Worm (Caenorhabditis elegans) whole organism, young adult: Measurements from ENCODE around the gene C33A12.19.

Experiments
- B0336.3 ChIP-seq: fragments of 200-800 bp; sonication (Bioruptor generic); IDR thresholded peaks from 2 replicates; pipeline ENCODE4 v1.3.6; 2022; ENCODE audit warnings: missing genetic modification characterization, missing compliant biosample characterization
- C06A6.2 ChIP-seq: fragments of 200-800 bp; sonication (Bioruptor generic); conservative IDR thresholded peaks from 2 replicates; pipeline ENCODE4 v1.3.6; 2022; ENCODE audit warnings: missing genetic modification characterization, missing compliant biosample characterization
- F39B2.1 ChIP-seq: fragments of 200-800 bp; sonication (Bioruptor generic); IDR thresholded peaks from 2 replicates; pipeline ENCODE4 v1.3.6; 2022; ENCODE audit warnings: missing genetic modification reagents, missing genetic modification characterization, missing compliant biosample characterization
- F55B11.4 ChIP-seq: sonication (generic microtip); optimal IDR thresholded peaks from 2 replicates; lab custom pipeline; 2016; ENCODE audit warnings: missing compliant biosample characterization, missing genetic modification characterization, borderline replicate concordance; ENCODE audit not compliant: insufficient read depth
- T07F8.4 ChIP-seq: sonication (generic microtip); optimal IDR thresholded peaks from 2 replicates; lab custom pipeline; 2016; ENCODE audit warnings: mild to moderate bottlenecking, missing genetic modification characterization, moderate library complexity, missing compliant biosample characterization
- Y53F4B.3 ChIP-seq: fragments of 200-800 bp; sonication (Bioruptor generic); IDR thresholded peaks from 2 replicates; pipeline ENCODE4 v1.3.6; 2022; ENCODE audit warnings: missing genetic modification reagents, missing genetic modification characterization, missing compliant biosample characterization
- Y56A3A.18 ChIP-seq: fragments of 200-800 bp; sonication (Bioruptor generic); IDR thresholded peaks from 2 replicates; pipeline ENCODE4 v1.3.6; 2022; ENCODE audit warnings: missing genetic modification reagents, missing genetic modification characterization, missing compliant biosample characterization
- Y79H2A.3 ChIP-seq: fragments of 200-800 bp; sonication (Bioruptor generic); conservative IDR thresholded peaks from 2 replicates; pipeline ENCODE4 v1.3.6; 2022; ENCODE audit warnings: missing genetic modification reagents, missing genetic modification characterization, missing compliant biosample characterization
- Y95B8A.8 ChIP-seq: fragments of 200-800 bp; sonication (Bioruptor generic); IDR thresholded peaks from 2 replicates; pipeline ENCODE4 v1.3.6; 2022; ENCODE audit warnings: missing genetic modification reagents, missing genetic modification characterization, missing compliant biosample characterization
- ZK185.1 ChIP-seq: sonication (generic microtip); optimal IDR thresholded peaks from 2 replicates; lab custom pipeline; 2016; ENCODE audit warnings: mild to moderate bottlenecking, missing genetic modification characterization, missing compliant biosample characterization; ENCODE audit not compliant: poor library complexity, severe bottlenecking
- ama-1 ChIP-seq, 3 experiments: fragments of 150-350 bp in 1 of 3; sonication (generic microtip) in 2 of 3; optimal IDR thresholded peaks; 2 replicates each; lab custom pipeline; 2014 to 2018; ENCODE audit warnings: missing biosample characterization in 2 of 3, missing genetic modification characterization in 2 of 3, missing genetic modification reagents in 2 of 3
- aptf-3 ChIP-seq: fragments of 200-800 bp; sonication (Bioruptor generic); IDR thresholded peaks from 2 replicates; pipeline ENCODE4 v1.3.6; 2022; ENCODE audit warnings: missing genetic modification characterization, missing compliant biosample characterization
- bed-1 ChIP-seq: fragments of 200-800 bp; sonication (Bioruptor generic); IDR thresholded peaks from 2 replicates; pipeline ENCODE4 v1.3.6; 2022; ENCODE audit warnings: missing genetic modification reagents, missing genetic modification characterization, missing compliant biosample characterization
- bed-2 ChIP-seq: fragments of 200-800 bp; sonication (Bioruptor generic); IDR thresholded peaks from 2 replicates; pipeline ENCODE4 v1.3.6; 2022; ENCODE audit warnings: missing genetic modification reagents, missing genetic modification characterization, missing compliant biosample characterization
- cebp-2 ChIP-seq: fragments of 200-800 bp; sonication (Bioruptor generic); IDR thresholded peaks from 2 replicates; pipeline ENCODE4 v1.3.6; 2022; ENCODE audit warnings: missing genetic modification characterization, missing compliant biosample characterization
- ceh-91 ChIP-seq: fragments of 200-800 bp; sonication (Bioruptor generic); IDR thresholded peaks from 2 replicates; pipeline ENCODE4 v1.3.6; 2022; ENCODE audit warnings: missing genetic modification reagents, missing genetic modification characterization, missing compliant biosample characterization
- die-1 ChIP-seq: sonication (generic microtip); optimal IDR thresholded peaks from 2 replicates; lab custom pipeline; 2016; ENCODE audit warnings: missing genotype, mild to moderate bottlenecking, missing genetic modification characterization, missing compliant biosample characterization
- egl-18 ChIP-seq: fragments of 200-800 bp; sonication (Bioruptor generic); IDR thresholded peaks from 2 replicates; pipeline ENCODE4 v1.3.6; 2022; ENCODE audit warnings: missing genetic modification reagents, missing genetic modification characterization, missing compliant biosample characterization
- ekl-4 ChIP-seq: fragments of 200-800 bp; sonication (Bioruptor generic); IDR thresholded peaks from 2 replicates; pipeline ENCODE4 v1.3.6; 2022; ENCODE audit warnings: missing genetic modification reagents, missing genetic modification characterization, missing compliant biosample characterization
- fkh-3 ChIP-seq: sonication (generic microtip); optimal IDR thresholded peaks from 2 replicates; lab custom pipeline; 2016; ENCODE audit warnings: mild to moderate bottlenecking, missing genetic modification characterization, missing compliant biosample characterization
- hmg-20 ChIP-seq: fragments of 200-800 bp; sonication (Bioruptor generic); IDR thresholded peaks from 2 replicates; pipeline ENCODE4 v1.3.6; 2022; ENCODE audit warnings: missing genetic modification reagents, missing genetic modification characterization, missing compliant biosample characterization
- hsf-1 ChIP-seq: fragments of 200-800 bp; sonication (Bioruptor generic); IDR thresholded peaks from 2 replicates; pipeline ENCODE4 v1.3.6; 2022; ENCODE audit warnings: missing genetic modification reagents, missing genetic modification characterization, missing compliant biosample characterization
- let-607 ChIP-seq, 2 experiments: fragments of 200-800 bp in 1 of 2; sonication (Bioruptor generic) in 1 of 2; sonication (generic microtip) in 1 of 2; optimal IDR thresholded peaks; 2 replicates each; lab custom pipeline; 2016 to 2018; ENCODE audit warnings: mild to moderate bottlenecking in 2 of 2, missing compliant biosample characterization in 2 of 2, missing genetic modification characterization in 2 of 2, moderate library complexity in 2 of 2, missing genotype in 1 of 2
- lin-35 ChIP-seq, 3 experiments: fragments of 150-350 bp in 2 of 3; sonication (generic microtip) in 1 of 3; optimal IDR thresholded peaks; 2 replicates each; lab custom pipeline; 2014 to 2018; ENCODE audit warnings: missing biosample characterization in 3 of 3, missing genetic modification characterization in 3 of 3, missing genetic modification reagents in 3 of 3
- lin-54 ChIP-seq: fragments of 200-800 bp; sonication (Bioruptor generic); optimal IDR thresholded peaks from 2 replicates; lab custom pipeline; 2018; ENCODE audit warnings: mild to moderate bottlenecking, missing genetic modification characterization, missing compliant biosample characterization
- lir-1 ChIP-seq: fragments of 200-800 bp; sonication (Bioruptor generic); conservative IDR thresholded peaks from 2 replicates; pipeline ENCODE4 v1.3.6; 2022; ENCODE audit warnings: missing genetic modification reagents, missing genetic modification characterization, missing compliant biosample characterization
- madf-10 ChIP-seq: sonication (generic microtip); optimal IDR thresholded peaks from 2 replicates; lab custom pipeline; 2016; ENCODE audit warnings: mild to moderate bottlenecking, missing genetic modification characterization, missing compliant biosample characterization
- madf-8 ChIP-seq: fragments of 200-800 bp; sonication (Bioruptor generic); conservative IDR thresholded peaks from 2 replicates; pipeline ENCODE4 v1.3.6; 2022; ENCODE audit warnings: missing genetic modification reagents, missing genetic modification characterization, missing compliant biosample characterization
- nfyb-1 ChIP-seq: fragments of 200-800 bp; sonication (Bioruptor generic); IDR thresholded peaks from 2 replicates; pipeline ENCODE4 v1.3.6; 2022; ENCODE audit warnings: missing genetic modification reagents, missing genetic modification characterization, missing compliant biosample characterization
- nhr-27 ChIP-seq: fragments of 200-800 bp; sonication (Bioruptor generic); optimal IDR thresholded peaks from 2 replicates; lab custom pipeline; 2018; ENCODE audit warnings: mild to moderate bottlenecking, missing genetic modification characterization, moderate library complexity, missing compliant biosample characterization
- nhr-80 ChIP-seq: sonication (generic microtip); optimal IDR thresholded peaks from 2 replicates; lab custom pipeline; 2016; ENCODE audit warnings: missing genetic modification characterization, missing compliant biosample characterization
- nhr-90 ChIP-seq: sonication (generic microtip); optimal IDR thresholded peaks from 2 replicates; lab custom pipeline; 2016; ENCODE audit warnings: missing genotype, mild to moderate bottlenecking, missing genetic modification characterization, missing compliant biosample characterization
- rec-8 ChIP-seq, 2 experiments: sonication (generic microtip); optimal IDR thresholded peaks; 2 replicates each; lab custom pipeline; 2016; ENCODE audit warnings: mild to moderate bottlenecking in 2 of 2, missing genetic modification characterization in 2 of 2, missing genetic modification reagents in 2 of 2, missing genotype in 2 of 2, missing biosample characterization in 1 of 2, missing compliant biosample characterization in 1 of 2, moderate library complexity in 1 of 2
- sdz-38 ChIP-seq: sonication (generic microtip); optimal IDR thresholded peaks from 2 replicates; lab custom pipeline; 2016; ENCODE audit warnings: missing genotype, missing genetic modification characterization, missing compliant biosample characterization
- snpc-1.1 ChIP-seq: sonication (generic microtip); optimal IDR thresholded peaks from 2 replicates; lab custom pipeline; 2017; ENCODE audit warnings: missing genetic modification characterization, mild to moderate bottlenecking, missing compliant biosample characterization, antibody characterized with exemption, moderate library complexity, missing genotype, missing genetic modification reagents; ENCODE audit not compliant: insufficient read depth
- snpc-1.3 ChIP-seq: sonication (generic microtip); optimal IDR thresholded peaks from 2 replicates; lab custom pipeline; 2017; ENCODE audit warnings: missing genetic modification characterization, mild to moderate bottlenecking, missing compliant biosample characterization, antibody characterized with exemption, moderate library complexity, missing genotype, missing genetic modification reagents; ENCODE audit not compliant: insufficient read depth
- snpc-3.4 ChIP-seq: sonication (generic microtip); optimal IDR thresholded peaks from 2 replicates; lab custom pipeline; 2017; ENCODE audit warnings: missing genetic modification characterization, mild to moderate bottlenecking, missing compliant biosample characterization, antibody characterized with exemption, moderate library complexity, missing genotype, missing genetic modification reagents
- snpc-4 ChIP-seq, 5 experiments: fragments of 150-350 bp in 1 of 5; sonication (generic microtip) in 4 of 5; optimal IDR thresholded peaks; 2 replicates each; lab custom pipeline; 2014 to 2018; ENCODE audit warnings: missing genetic modification characterization in 5 of 5, missing biosample characterization in 3 of 5, antibody characterized with exemption in 2 of 5, mild to moderate bottlenecking in 2 of 5, missing compliant biosample characterization in 2 of 5, missing genotype in 2 of 5, moderate library complexity in 2 of 5, missing genetic modification reagents in 1 of 5
- zim-3 ChIP-seq: sonication (generic microtip); optimal IDR thresholded peaks from 2 replicates; lab custom pipeline; 2017; ENCODE audit warnings: mild to moderate bottlenecking, missing genetic modification characterization, moderate library complexity, missing compliant biosample characterization
- ztf-18 ChIP-seq: sonication (generic microtip); optimal IDR thresholded peaks from 2 replicates; lab custom pipeline; 2016; ENCODE audit warnings: missing genotype, mild to moderate bottlenecking, missing genetic modification characterization, missing compliant biosample characterization
- ztf-28 ChIP-seq: fragments of 200-800 bp; sonication (Bioruptor generic); IDR thresholded peaks from 2 replicates; pipeline ENCODE4 v1.3.6; 2022; ENCODE audit warnings: missing genetic modification reagents, missing genetic modification characterization, missing compliant biosample characterization

Gene C33A12.19

DNA sequence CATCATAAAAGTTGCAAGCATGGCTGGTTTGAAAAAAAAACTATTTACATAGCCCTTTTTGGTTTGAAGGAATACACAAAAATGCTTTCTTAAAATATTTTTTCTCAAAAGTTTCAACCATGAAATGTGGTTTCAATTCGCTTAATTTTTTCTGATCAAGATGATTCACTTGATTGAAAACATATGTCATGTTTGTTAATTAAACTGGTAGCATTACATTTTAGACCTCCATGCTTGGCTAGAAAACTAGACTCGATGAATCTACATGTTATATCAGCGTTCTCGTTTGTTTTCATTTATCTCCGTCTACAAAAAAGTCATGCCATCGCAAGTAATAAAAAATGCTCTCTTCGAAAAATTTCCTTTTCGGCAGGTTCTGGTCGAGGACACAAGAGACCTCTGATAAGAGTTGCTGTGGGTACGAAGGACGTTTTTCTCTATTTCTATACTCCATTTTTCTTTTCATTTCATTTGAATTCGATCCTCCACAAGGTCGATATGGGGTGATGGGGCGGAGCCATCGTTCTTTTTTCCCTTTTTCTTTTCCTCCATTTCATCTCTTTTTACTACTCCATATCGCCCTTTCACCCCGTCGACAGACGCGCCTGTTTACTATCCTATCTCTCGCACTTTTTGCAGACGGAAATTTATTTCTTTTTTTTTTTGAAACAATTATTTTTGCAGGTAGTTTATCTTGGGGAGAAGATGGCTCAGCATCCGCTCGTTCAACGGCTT lies 9.1 kb downstream of the C33A12.19 start, which contains the start of gene elo-1 (continued):
- TF ChIP-seq C06A6.2 (GFP tag; lab: Robert Waterston, UW) (0 out of 2 replicates have a peak, but pooled peaks have one; percentile 52), hsf-1 (GFP tag; lab: Robert Waterston, UW) (no peak), nhr-90 (tag; lab: Kevin White, UChicago) (peak; percentile 5), fkh-3 (tag; lab: Kevin White, UChicago) (no peak), snpc-4 (GFP tag; optimal IDR thresholded peaks at IDR 0.05; lab: Kevin White, UChicago) (no peak), snpc-4 (tag; optimal IDR thresholded peaks at IDR 0.05; lab: Kevin White, UChicago) (peak in 1 of 4 experiments; percentile 26), T07F8.4 (no peak), lin-35 (GFP tag; optimal IDR thresholded peaks at IDR 0.05; lab: Kevin White, UChicago) (no peak), nfyb-1 (GFP tag; lab: Robert Waterston, UW) (peak; percentile 62; the same call in 1 of the 2 replicates), zim-3 (tag; lab: Kevin White, UChicago) (no peak), B0336.3 (GFP tag; lab: Robert Waterston, UW) (peak; percentile 44; the same call in 1 of the 2 replicates), hmg-20 (GFP tag; lab: Robert Waterston, UW) (no peak), ama-1 (optimal IDR thresholded peaks at IDR 0.05; lab: Kevin White, UChicago) (no peak), ama-1 (GFP tag; optimal IDR thresholded peaks at IDR 0.05; lab: Kevin White, UChicago) (no peak), snpc-1.1 (no peak), let-607 (tag; optimal IDR thresholded peaks at IDR 0.05; lab: Kevin White, UChicago) (peak in 1 of 2 experiments; percentile 8), rec-8 (tag; optimal IDR thresholded peaks at IDR 0.05; lab: Kevin White, UChicago) (no peak), nhr-27 (tag; lab: Kevin White, UChicago) (no peak), Y95B8A.8 (GFP tag; lab: Robert Waterston, UW) (no peak), cebp-2 (GFP tag; lab: Robert Waterston, UW) (no peak), aptf-3 (GFP tag; lab: Robert Waterston, UW) (no peak)
- TF ChIP-seq, all 124 proteins: peak for 18

DNA sequence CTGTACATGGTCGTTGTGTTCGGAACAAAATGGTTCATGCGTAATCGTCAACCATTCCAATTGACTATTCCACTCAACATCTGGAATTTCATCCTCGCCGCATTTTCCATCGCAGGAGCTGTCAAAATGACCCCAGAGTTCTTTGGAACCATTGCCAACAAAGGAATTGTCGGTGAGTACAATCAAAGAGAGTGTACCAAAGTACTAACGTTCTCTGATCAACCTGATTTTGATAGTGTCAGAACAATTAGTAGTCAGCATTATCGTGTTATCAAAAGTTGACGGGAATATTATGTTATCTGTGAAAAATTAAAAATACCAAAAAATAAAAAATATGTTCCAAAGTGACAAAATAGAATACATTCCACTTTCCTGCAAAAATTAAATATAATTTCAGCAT lies 10.2 kb downstream of the C33A12.19 start:
- no peak for TF ChIP-seq ztf-28 (GFP tag; lab: Robert Waterston, UW)
- 0 out of 2 replicates have a peak, but pooled peaks have one; percentile 12 for TF ChIP-seq ekl-4 (GFP tag; lab: Robert Waterston, UW)
- no peak for TF ChIP-seq Y53F4B.3 (GFP tag; lab: Robert Waterston, UW)
- no peak for TF ChIP-seq bed-1 (GFP tag; lab: Robert Waterston, UW)
- TF ChIP-seq nhr-80 (tag; lab: Kevin White, UChicago): peak; percentile 34
- no peak for TF ChIP-seq madf-10 (tag; lab: Kevin White, UChicago)
- no peak for TF ChIP-seq Y79H2A.3 (GFP tag; lab: Robert Waterston, UW)
- TF ChIP-seq die-1 (tag; lab: Kevin White, UChicago): no peak

DNA sequence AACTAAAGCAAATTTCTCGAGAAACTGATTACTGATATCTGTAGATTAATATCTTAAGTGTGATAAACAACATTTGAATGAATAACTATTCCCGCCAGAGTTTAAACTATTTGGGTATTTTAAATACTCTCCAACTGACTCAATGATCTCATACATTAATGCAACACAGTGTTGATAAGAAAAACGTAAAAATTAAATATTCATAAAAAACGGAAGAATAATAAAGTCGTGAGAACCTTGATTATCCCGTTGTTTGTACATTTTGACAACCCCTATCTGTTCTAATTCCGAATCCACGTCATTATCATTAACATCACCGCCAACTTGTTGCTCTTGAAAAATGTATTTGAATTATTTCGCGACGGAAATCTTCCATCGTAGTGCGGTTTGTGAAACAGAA lies 12.8 kb downstream of the C33A12.19 start, which contains the start of gene elo-7:
elo-7 (plus strand) TSS at position 301 of the 400 bp plus-strand sequence.
- TF ChIP-seq Y56A3A.18 (GFP tag; lab: Robert Waterston, UW): no peak
- no peak for TF ChIP-seq snpc-1.1
- TF ChIP-seq ztf-18 (tag; lab: Kevin White, UChicago): no peak
- no peak for TF ChIP-seq ZK185.1 (tag; lab: Kevin White, UChicago)
- TF ChIP-seq lin-35 (GFP tag; optimal IDR thresholded peaks at IDR 0.05; lab: Kevin White, UChicago): no peak
- TF ChIP-seq egl-18 (GFP tag; lab: Robert Waterston, UW): no peak
- no peak for TF ChIP-seq sdz-38
- no peak for TF ChIP-seq lin-54 (GFP tag; lab: Kevin White, UChicago)
- TF ChIP-seq F39B2.1 (GFP tag; lab: Robert Waterston, UW): no peak
- no peak for TF ChIP-seq bed-1 (GFP tag; lab: Robert Waterston, UW)
- TF ChIP-seq snpc-1.3: no peak
- no peak for TF ChIP-seq madf-8
- no peak for TF ChIP-seq bed-2
- TF ChIP-seq let-607 (tag; optimal IDR thresholded peaks at IDR 0.05; lab: Kevin White, UChicago): no peak
- no peak for TF ChIP-seq snpc-3.4 (tag; lab: Kevin White, UChicago)
- TF ChIP-seq B0336.3 (GFP tag; lab: Robert Waterston, UW): no peak
- TF ChIP-seq aptf-3 (GFP tag; lab: Robert Waterston, UW): no peak
- no peak for TF ChIP-seq F55B11.4
- TF ChIP-seq lir-1 (GFP tag; lab: Robert Waterston, UW): no peak
- TF ChIP-seq ceh-91 (GFP tag; lab: Robert Waterston, UW): no peak
